Fruit fly (Drosophila melanogaster) whole organism, embryonic: ENCODE results near the gene CG34160.

Experiments
- Blimp-1 ChIP-seq: fragments of 200-800 bp; sonication (Bioruptor generic); optimal IDR thresholded peaks from 3 replicates; lab custom pipeline; 2018; ENCODE audit warnings: missing biosample characterization, missing genetic modification characterization, mild to moderate bottlenecking, moderate library complexity, missing genetic modification reagents
- CG10366 ChIP-seq: fragments of 200-800 bp; sonication (Bioruptor generic); IDR thresholded peaks from 2 replicates; pipeline ENCODE4 v1.3.6; 2022; ENCODE audit warnings: missing biosample characterization, missing genetic modification characterization
- CG10654 ChIP-seq: fragments of 200-800 bp; sonication (Bioruptor generic); optimal IDR thresholded peaks from 2 replicates; lab custom pipeline; 2016; ENCODE audit warnings: missing biosample characterization, missing genetic modification characterization
- CG10979 ChIP-seq: fragments of 200-800 bp; sonication (Bioruptor generic); optimal IDR thresholded peaks from 2 replicates; lab custom pipeline; 2018; ENCODE audit warnings: missing biosample characterization, mild to moderate bottlenecking, missing genetic modification characterization, moderate library complexity
- CG11093 ChIP-seq: fragments of 200-800 bp; sonication (Bioruptor generic); IDR thresholded peaks from 3 replicates; pipeline ENCODE4 v1.3.6; 2022; ENCODE audit warnings: missing biosample characterization, missing genetic modification characterization
- CG13894 ChIP-seq: fragments of 200-800 bp; sonication (Bioruptor generic); optimal IDR thresholded peaks from 3 replicates; lab custom pipeline; 2018; ENCODE audit warnings: missing biosample characterization, mild to moderate bottlenecking, missing genetic modification characterization, moderate library complexity
- CG15011 ChIP-seq: fragments of 200-800 bp; sonication (Bioruptor generic); optimal IDR thresholded peaks from 3 replicates; lab custom pipeline; 2018; ENCODE audit warnings: missing biosample characterization, mild to moderate bottlenecking, missing genetic modification characterization
- CG16779 ChIP-seq: fragments of 200-800 bp; sonication (Bioruptor generic); IDR thresholded peaks from 2 replicates; pipeline ENCODE4 v1.3.6; 2022; ENCODE audit warnings: missing biosample characterization, missing genetic modification characterization
- CG17328 ChIP-seq: fragments of 200-800 bp; sonication (Bioruptor generic); IDR thresholded peaks from 2 replicates; pipeline ENCODE4 v1.3.6; 2022; ENCODE audit warnings: missing biosample characterization, missing genetic modification characterization
- CG17802 ChIP-seq: fragments of 200-800 bp; sonication (Bioruptor generic); optimal IDR thresholded peaks from 2 replicates; lab custom pipeline; 2018; ENCODE audit warnings: missing biosample characterization, mild to moderate bottlenecking, missing genetic modification characterization, moderate library complexity
- CG1792 ChIP-seq: fragments of 200-800 bp; sonication (Bioruptor generic); optimal IDR thresholded peaks from 2 replicates; lab custom pipeline; 2016; ENCODE audit warnings: missing biosample characterization, missing genetic modification characterization
- CG18764 ChIP-seq: fragments of 200-800 bp; sonication (Bioruptor generic); optimal IDR thresholded peaks from 3 replicates; lab custom pipeline; 2016; ENCODE audit warnings: missing biosample characterization, missing genetic modification characterization
- CG30403 ChIP-seq: fragments of 200-800 bp; sonication (Bioruptor generic); optimal IDR thresholded peaks from 3 replicates; lab custom pipeline; 2016; ENCODE audit warnings: missing biosample characterization, missing genetic modification characterization
- CG33213 ChIP-seq: fragments of 200-800 bp; sonication (Bioruptor generic); optimal IDR thresholded peaks from 3 replicates; lab custom pipeline; 2016; ENCODE audit warnings: missing biosample characterization, missing genetic modification characterization
- CG33557 ChIP-seq: fragments of 200-800 bp; sonication (Bioruptor generic); optimal IDR thresholded peaks from 2 replicates; lab custom pipeline; 2019; ENCODE audit warnings: missing biosample characterization, mild to moderate bottlenecking, missing genetic modification characterization, moderate library complexity
- CG34422 ChIP-seq: fragments of 200-800 bp; sonication (Bioruptor generic); IDR thresholded peaks from 3 replicates; pipeline ENCODE4 v1.3.6; 2022; ENCODE audit warnings: missing biosample characterization, missing genetic modification characterization
- CG4730 ChIP-seq: fragments of 200-800 bp; sonication (Bioruptor generic); IDR thresholded peaks from 2 replicates; pipeline ENCODE4 v1.3.6; 2022; ENCODE audit warnings: missing biosample characterization, missing genetic modification characterization
- CG6683 ChIP-seq: fragments of 200-800 bp; sonication (Bioruptor generic); optimal IDR thresholded peaks from 2 replicates; lab custom pipeline; 2017; ENCODE audit warnings: missing biosample characterization, mild to moderate bottlenecking, missing genetic modification characterization, missing genetic modification reagents
- CG9215 ChIP-seq: fragments of 200-800 bp; sonication (Bioruptor generic); IDR thresholded peaks from 2 replicates; pipeline ENCODE4 v1.3.6; 2022; ENCODE audit warnings: missing biosample characterization, missing genetic modification characterization
- Dbx ChIP-seq: fragments of 200-800 bp; sonication (Bioruptor generic); IDR thresholded peaks from 3 replicates; pipeline ENCODE4 v1.3.6; 2022; ENCODE audit warnings: missing biosample characterization, missing genetic modification characterization
- Doc2 ChIP-seq: fragments of 200-800 bp; sonication (Bioruptor generic); IDR thresholded peaks from 2 replicates; pipeline ENCODE4 v1.3.6; 2022; ENCODE audit warnings: missing biosample characterization, missing genetic modification characterization
- GATAe ChIP-seq: fragments of 200-800 bp; sonication (Bioruptor generic); conservative IDR thresholded peaks from 2 replicates; pipeline ENCODE4 v1.3.6; 2022; ENCODE audit warnings: missing biosample characterization, missing genetic modification characterization
- Gug ChIP-seq: fragments of 200-800 bp; sonication (Bioruptor generic); IDR thresholded peaks from 4 replicates; pipeline ENCODE4 v1.3.6; 2022; ENCODE audit warnings: missing biosample characterization, missing genetic modification characterization
- HLHmδ ChIP-seq: fragments of 200-800 bp; sonication (Bioruptor generic); optimal IDR thresholded peaks from 2 replicates; lab custom pipeline; 2018; ENCODE audit warnings: missing biosample characterization, mild to moderate bottlenecking, missing genetic modification characterization, moderate library complexity
- MESR4 ChIP-seq: fragments of 200-800 bp; sonication (Bioruptor generic); optimal IDR thresholded peaks from 2 replicates; lab custom pipeline; 2018; ENCODE audit warnings: missing biosample characterization, mild to moderate bottlenecking, missing genetic modification characterization, moderate library complexity
- NC2β ChIP-seq: fragments of 200-800 bp; sonication (Bioruptor generic); optimal IDR thresholded peaks from 2 replicates; lab custom pipeline; 2016; ENCODE audit warnings: missing biosample characterization, missing genetic modification characterization
- Nf-YC ChIP-seq: fragments of 200-800 bp; optimal IDR thresholded peaks from 3 replicates; lab custom pipeline; 2019; ENCODE audit warnings: missing biosample characterization, mild to moderate bottlenecking, missing genetic modification characterization, moderate library complexity
- Pdp1 ChIP-seq, 2 experiments: fragments of 200-800 bp; sonication (Bioruptor generic); optimal IDR thresholded peaks; 3 replicates each; lab custom pipeline; 2016; ENCODE audit warnings: missing biosample characterization in 2 of 2, missing genetic modification characterization in 2 of 2, mild to moderate bottlenecking in 1 of 2, moderate library complexity in 1 of 2
- Ptx1 ChIP-seq: fragments of 200-800 bp; sonication (Bioruptor generic); IDR thresholded peaks from 2 replicates; pipeline ENCODE4 v1.3.6; 2022; ENCODE audit warnings: missing biosample characterization, missing genetic modification characterization
- Sry-β ChIP-seq: fragments of 200-800 bp; sonication (Bioruptor generic); optimal IDR thresholded peaks from 2 replicates; lab custom pipeline; 2018; ENCODE audit warnings: missing biosample characterization, mild to moderate bottlenecking, missing genetic modification characterization, moderate library complexity
- Sry-δ ChIP-seq: fragments of 200-800 bp; sonication (Bioruptor generic); optimal IDR thresholded peaks from 2 replicates; lab custom pipeline; 2016; ENCODE audit warnings: missing biosample characterization, missing genetic modification characterization
- Stat92E ChIP-seq, 3 experiments: fragments of >200 bp in 2 of 3; fragments of 200-800 bp in 1 of 3; sonication (Bioruptor generic) in 1 of 3; optimal IDR thresholded peaks; 2 replicates each; lab custom pipeline; 2017 to 2019; ENCODE audit warnings: missing biosample characterization in 3 of 3, missing genetic modification characterization in 3 of 3, mild to moderate bottlenecking in 1 of 3, moderate library complexity in 1 of 3
- Trl ChIP-seq, 3 experiments: fragments of >200 bp in 2 of 3; fragments of 200-800 bp in 1 of 3; sonication (Bioruptor generic) in 1 of 3; optimal IDR thresholded peaks; 2 replicates in 1 of 3; 3 replicates in 2 of 3; lab custom pipeline; 2016 to 2017; ENCODE audit warnings: missing biosample characterization in 1 of 3, missing genetic modification characterization in 1 of 3
- br ChIP-seq: fragments of >200 bp; optimal IDR thresholded peaks from 2 replicates; lab custom pipeline; 2017
- chinmo ChIP-seq: fragments of 200-800 bp; sonication (Bioruptor generic); IDR thresholded peaks from 4 replicates; pipeline ENCODE4 v1.3.6; 2022; ENCODE audit warnings: missing biosample characterization, missing genetic modification characterization; ENCODE audit not compliant: partially characterized antibody
- cwo ChIP-seq: fragments of 200-800 bp; sonication (Bioruptor generic); optimal IDR thresholded peaks from 3 replicates; lab custom pipeline; 2017; ENCODE audit warnings: missing biosample characterization, missing genetic modification characterization, mild to moderate bottlenecking, moderate library complexity, missing genetic modification reagents
- gro ChIP-seq: fragments of 200-800 bp; sonication (Bioruptor generic); optimal IDR thresholded peaks from 2 replicates; lab custom pipeline; 2016; ENCODE audit warnings: missing biosample characterization, missing genetic modification characterization
- hb ChIP-seq: fragments of 200-800 bp; sonication (Bioruptor generic); IDR thresholded peaks from 3 replicates; pipeline ENCODE4 v1.3.6; 2022; ENCODE audit warnings: missing biosample characterization, missing genetic modification characterization; ENCODE audit not compliant: partially characterized antibody
- hbn ChIP-seq: fragments of 200-800 bp; sonication (Bioruptor generic); IDR thresholded peaks from 2 replicates; pipeline ENCODE4 v1.3.6; 2022; ENCODE audit warnings: missing biosample characterization, missing genetic modification characterization; ENCODE audit not compliant: partially characterized antibody
- peb ChIP-seq: fragments of 200-800 bp; sonication (Bioruptor generic); IDR thresholded peaks from 2 replicates; pipeline ENCODE4 v1.3.6; 2022; ENCODE audit warnings: missing biosample characterization, missing genetic modification characterization
- pfk ChIP-seq: fragments of 200-800 bp; sonication (Bioruptor generic); optimal IDR thresholded peaks from 2 replicates; lab custom pipeline; 2018; ENCODE audit warnings: missing biosample characterization, mild to moderate bottlenecking, missing genetic modification characterization, moderate library complexity
- pita ChIP-seq: fragments of 200-800 bp; sonication (Bioruptor generic); optimal IDR thresholded peaks from 2 replicates; lab custom pipeline; 2017; ENCODE audit warnings: missing biosample characterization, mild to moderate bottlenecking, missing genetic modification characterization
- sens ChIP-seq: fragments of 200-800 bp; sonication (Bioruptor generic); peaks from one replicate; lab custom pipeline; 2016; ENCODE audit warnings: missing biosample characterization, missing genetic modification characterization
- seq ChIP-seq: fragments of 200-800 bp; sonication (Bioruptor generic); IDR thresholded peaks from 2 replicates; pipeline ENCODE4 v1.3.6; 2022; ENCODE audit warnings: missing biosample characterization, missing genetic modification characterization
- stwl ChIP-seq: fragments of 200-800 bp; sonication (Bioruptor generic); optimal IDR thresholded peaks from 3 replicates; lab custom pipeline; 2018; ENCODE audit warnings: missing biosample characterization, mild to moderate bottlenecking, missing genetic modification characterization, moderate library complexity
- tap ChIP-seq: fragments of 200-800 bp; optimal IDR thresholded peaks from 3 replicates; lab custom pipeline; 2019; ENCODE audit warnings: missing biosample characterization, mild to moderate bottlenecking, missing genetic modification characterization, moderate library complexity
- trem ChIP-seq: fragments of 200-800 bp; optimal IDR thresholded peaks from 3 replicates; lab custom pipeline; 2019; ENCODE audit warnings: missing biosample characterization, mild to moderate bottlenecking, missing genetic modification characterization, moderate library complexity
- unc-4 ChIP-seq: fragments of 200-800 bp; sonication (Bioruptor generic); IDR thresholded peaks from 2 replicates; pipeline ENCODE4 v1.3.6; 2022; ENCODE audit warnings: missing biosample characterization, missing genetic modification characterization; ENCODE audit not compliant: partially characterized antibody
- zf30C ChIP-seq: fragments of 200-800 bp; sonication (Bioruptor generic); optimal IDR thresholded peaks from 3 replicates; lab custom pipeline; 2018; ENCODE audit warnings: missing biosample characterization, mild to moderate bottlenecking, missing genetic modification characterization

CG34160 gene

DNA sequence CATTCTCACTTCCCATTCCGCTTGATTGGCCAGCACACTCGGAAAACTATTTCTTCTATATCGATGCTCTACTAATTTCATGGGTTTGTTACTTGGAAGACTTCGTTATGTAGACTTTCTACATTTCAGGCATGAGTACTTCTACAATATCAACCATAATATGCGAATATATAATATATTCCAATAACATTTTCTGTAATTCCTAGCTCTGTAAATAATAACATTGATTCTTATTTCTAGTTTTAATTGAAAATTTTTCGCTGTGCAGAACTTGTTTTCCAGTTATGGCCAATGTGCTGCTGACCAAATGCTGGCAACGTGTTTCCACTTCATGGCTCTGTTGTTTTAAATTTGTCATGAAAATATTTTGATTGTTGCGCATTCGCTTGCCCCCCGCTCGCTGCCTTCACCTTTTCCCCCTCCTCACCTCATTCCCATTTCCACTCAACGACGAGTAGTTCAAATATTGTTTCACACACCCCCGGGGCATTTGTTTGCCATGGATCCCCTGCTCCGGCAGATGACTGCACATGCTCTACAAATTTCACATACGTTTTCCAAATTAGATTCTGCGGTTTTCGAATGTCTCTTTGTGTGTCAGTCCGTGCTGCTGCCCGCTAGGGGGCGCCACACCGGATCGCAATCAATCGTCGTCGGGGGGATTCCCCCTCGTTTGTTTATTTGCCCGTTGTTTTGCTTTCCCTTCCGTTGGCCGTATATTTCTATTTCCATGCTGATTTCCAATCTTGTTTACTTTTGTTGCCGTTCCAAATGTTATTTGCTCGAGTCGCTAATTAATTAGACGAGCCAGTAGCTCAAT, 35.3 kb downstream of the CG34160 start (continued):
- TF ChIP-seq CG13894 (tag; lab: Kevin White, UChicago) (no peak), Trl (optimal IDR thresholded peaks at IDR 0.05; lab: Kevin White, UChicago) (no peak), Trl (GFP tag; optimal IDR thresholded peaks at IDR 0.05; lab: Kevin White, UChicago) (no peak), MESR4 (GFP tag; lab: Kevin White, UChicago) (no peak), HLHmδ (GFP tag; lab: Kevin White, UChicago) (no peak), pita (GFP tag; lab: Kevin White, UChicago) (no peak), gro (GFP tag; lab: Kevin White, UChicago) (no peak), CG4730 (no peak), seq (GFP tag; lab: Robert Waterston, UW) (no peak), Ptx1 (GFP tag; lab: Robert Waterston, UW) (no peak), CG10979 (tag; lab: Kevin White, UChicago) (no peak), CG11093 (GFP tag; lab: Robert Waterston, UW) (no peak), Doc2 (GFP tag; lab: Robert Waterston, UW) (no peak), cwo (GFP tag; lab: Kevin White, UChicago) (no peak), GATAe (no peak), Sry-β (GFP tag; lab: Kevin White, UChicago) (no peak), zf30C (GFP tag; lab: Kevin White, UChicago) (no peak), CG10366 (GFP tag; lab: Robert Waterston, UW) (no peak), CG6683 (GFP tag; lab: Kevin White, UChicago) (no peak), unc-4 (no peak), CG17328 (GFP tag; lab: Robert Waterston, UW) (0 out of 2 replicates have a peak, but pooled peaks have one; percentile 41), CG18764 (GFP tag; lab: Kevin White, UChicago) (no peak), Stat92E (GFP tag; optimal IDR thresholded peaks at IDR 0.05; lab: Kevin White, UChicago) (no peak), CG1792 (GFP tag; lab: Kevin White, UChicago) (no peak), Gug (no peak), Nf-YC (tag; lab: Kevin White, UChicago) (no peak), CG34422 (GFP tag; lab: Robert Waterston, UW) (no peak), CG33213 (GFP tag; lab: Kevin White, UChicago) (no peak), CG17802 (tag; lab: Kevin White, UChicago) (no peak), CG16779 (no peak), Pdp1 (GFP tag; optimal IDR thresholded peaks at IDR 0.05; lab: Kevin White, UChicago) (peak in 1 of 2 experiments; percentile 42), br (lab: Kevin White, UChicago) (no peak), CG9215 (GFP tag; lab: Robert Waterston, UW) (no peak), chinmo (GFP tag; lab: Robert Waterston, UW) (0 out of 4 replicates have a peak, but pooled peaks have one; percentile 30), Dbx (no peak), CG10654 (GFP tag; lab: Kevin White, UChicago) (no peak), hb (GFP tag; lab: Robert Waterston, UW) (0 out of 3 replicates have a peak, but pooled peaks have one; percentile 11), CG33557 (no peak), pfk (GFP tag; lab: Kevin White, UChicago) (no peak), hbn (GFP tag; lab: Robert Waterston, UW) (no peak), NC2β (GFP tag; lab: Kevin White, UChicago) (no peak), stwl (peak; percentile 37), peb (GFP tag; lab: Robert Waterston, UW) (no peak), Sry-δ (GFP tag; lab: Kevin White, UChicago) (no peak), trem (no peak), sens (peak; percentile 70), CG30403 (GFP tag; lab: Kevin White, UChicago) (no peak), Blimp-1 (GFP tag; lab: Kevin White, UChicago) (no peak), tap (tag; lab: Kevin White, UChicago) (no peak), CG15011 (GFP tag; lab: Kevin White, UChicago) (no peak)
